Worm (Caenorhabditis elegans) whole organism, L4/young adult: ENCODE measurements around the gene dyci-1.

ENCODE experiments used
- W03F9.2 ChIP-seq: fragments of 150-350 bp; optimal IDR thresholded peaks from 2 replicates; lab custom pipeline; 2014; ENCODE audit warnings: missing biosample characterization, missing genetic modification characterization
- dao-5 ChIP-seq: sonication (generic microtip); optimal IDR thresholded peaks from 2 replicates; lab custom pipeline; 2016; ENCODE audit warnings: missing genotype, missing genetic modification characterization, moderate library complexity, missing compliant biosample characterization
- him-1 ChIP-seq: sonication (generic microtip); optimal IDR thresholded peaks from 2 replicates; lab custom pipeline; 2016; ENCODE audit warnings: missing genotype, missing genetic modification reagents, missing genetic modification characterization, missing compliant biosample characterization

DNA sequence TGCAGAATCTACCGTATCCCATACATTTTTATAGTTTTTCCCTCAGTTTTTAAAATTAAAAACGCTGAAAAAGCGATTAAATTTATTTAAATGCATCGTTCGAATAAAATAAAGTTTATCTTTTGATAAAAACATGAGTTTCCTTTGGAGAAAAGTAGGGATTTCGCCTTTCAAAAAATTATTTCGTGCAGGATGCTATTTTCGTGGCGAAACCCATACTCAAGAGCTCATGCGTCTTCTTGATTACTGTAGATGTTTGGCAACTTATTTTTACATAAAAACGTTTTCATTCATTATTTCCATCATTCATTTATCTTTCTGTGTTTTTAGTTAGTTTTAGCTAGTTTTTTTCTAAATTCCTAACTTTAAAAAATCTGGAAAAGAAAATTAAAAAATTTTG is 4.9 kb upstream of the dyci-1 start:
- no peak for TF ChIP-seq him-1
- no peak for TF ChIP-seq W03F9.2 (tag; lab: Kevin White, UChicago)
- TF ChIP-seq dao-5 (tag; lab: Kevin White, UChicago), result no peak
